Worm (Caenorhabditis elegans) whole organism, L4 larva: ENCODE results near the gene C33G3.5.

Source experiments
- F26F4.8 ChIP-seq: fragments of 200-800 bp; sonication (Bioruptor generic); conservative IDR thresholded peaks from 2 replicates; pipeline ENCODE4 v1.3.6; 2022; ENCODE audit warnings: missing genetic modification characterization, missing compliant biosample characterization
- F37D6.2 ChIP-seq: sonication (generic microtip); optimal IDR thresholded peaks from 2 replicates; lab custom pipeline; 2016; ENCODE audit warnings: mild to moderate bottlenecking, missing genetic modification characterization, missing compliant biosample characterization
- F49E8.2 ChIP-seq: sonication (generic microtip); optimal IDR thresholded peaks from 2 replicates; lab custom pipeline; 2016; ENCODE audit warnings: missing compliant biosample characterization, mild to moderate bottlenecking, missing genetic modification characterization, borderline replicate concordance
- T26A8.4 ChIP-seq: fragments of 200-800 bp; sonication (Bioruptor generic); IDR thresholded peaks from 2 replicates; pipeline ENCODE4 v1.3.6; 2022; ENCODE audit warnings: missing genetic modification characterization, missing compliant biosample characterization
- Y48G9A.11 ChIP-seq: fragments of 200-800 bp; sonication (Bioruptor generic); IDR thresholded peaks from 2 replicates; pipeline ENCODE4 v1.3.6; 2022; ENCODE audit warnings: missing genetic modification reagents, missing genetic modification characterization, missing compliant biosample characterization
- aha-1 ChIP-seq: fragments of 150-350 bp; peaks from one replicate; lab custom pipeline; 2014; ENCODE audit warnings: missing biosample characterization, missing genetic modification characterization
- attf-4 ChIP-seq: sonication (generic microtip); optimal IDR thresholded peaks from 3 replicates; lab custom pipeline; 2017; ENCODE audit warnings: missing biosample characterization, missing genetic modification characterization
- ceh-28 ChIP-seq: fragments of 150-350 bp; optimal IDR thresholded peaks from 2 replicates; lab custom pipeline; 2014; ENCODE audit warnings: missing biosample characterization, missing genetic modification reagents, missing genetic modification characterization
- ceh-32 ChIP-seq: sonication (generic microtip); optimal IDR thresholded peaks from 2 replicates; lab custom pipeline; 2016; ENCODE audit warnings: mild to moderate bottlenecking, missing genetic modification characterization, missing compliant biosample characterization; ENCODE audit not compliant: poor library complexity
- ceh-44 ChIP-seq: fragments of 200-800 bp; sonication (Bioruptor generic); IDR thresholded peaks from 2 replicates; pipeline ENCODE4 v1.3.6; 2022; ENCODE audit warnings: missing genetic modification reagents, missing genetic modification characterization, missing compliant biosample characterization
- ceh-62 ChIP-seq: sonication (generic microtip); optimal IDR thresholded peaks from 2 replicates; lab custom pipeline; 2017; ENCODE audit warnings: missing biosample characterization, missing genetic modification characterization
- ceh-82 ChIP-seq: sonication (generic microtip); optimal IDR thresholded peaks from 2 replicates; lab custom pipeline; 2017; ENCODE audit warnings: missing biosample characterization, missing genetic modification characterization
- ces-1 ChIP-seq: fragments of 150-350 bp; sonication (generic microtip); optimal IDR thresholded peaks from 4 replicates; lab custom pipeline; 2014; ENCODE audit warnings: missing biosample characterization, missing genetic modification reagents, missing genetic modification characterization
- daf-12 ChIP-seq: fragments of 150-350 bp; optimal IDR thresholded peaks from 2 replicates; lab custom pipeline; 2014; ENCODE audit warnings: missing biosample characterization, missing genetic modification reagents, missing genetic modification characterization
- dmd-8 ChIP-seq: fragments of 200-800 bp; sonication (Bioruptor generic); IDR thresholded peaks from 2 replicates; pipeline ENCODE4 v1.3.6; 2022; ENCODE audit warnings: missing genetic modification characterization, missing compliant biosample characterization
- dmd-9 ChIP-seq: fragments of 200-800 bp; sonication (Bioruptor generic); IDR thresholded peaks from 2 replicates; pipeline ENCODE4 v1.3.6; 2022; ENCODE audit warnings: missing genetic modification reagents, missing genetic modification characterization, missing compliant biosample characterization
- dpl-1 ChIP-seq: fragments of 150-350 bp; optimal IDR thresholded peaks from 2 replicates; lab custom pipeline; 2014; ENCODE audit warnings: missing biosample characterization, missing genetic modification reagents, missing genetic modification characterization
- egl-27 ChIP-seq: sonication (generic microtip); optimal IDR thresholded peaks from 3 replicates; lab custom pipeline; 2017; ENCODE audit warnings: missing biosample characterization, missing genetic modification reagents, missing genetic modification characterization
- fos-1 ChIP-seq: fragments of 150-350 bp; optimal IDR thresholded peaks from 2 replicates; lab custom pipeline; 2014; ENCODE audit warnings: missing biosample characterization, missing genetic modification characterization
- gei-8 ChIP-seq: fragments of 200-800 bp; sonication (Bioruptor generic); optimal IDR thresholded peaks from 2 replicates; lab custom pipeline; 2018; ENCODE audit warnings: mild to moderate bottlenecking, missing genetic modification characterization, missing compliant biosample characterization
- hlh-30 ChIP-seq: sonication (generic microtip); optimal IDR thresholded peaks from 2 replicates; lab custom pipeline; 2017; ENCODE audit warnings: antibody characterized with exemption, mild to moderate bottlenecking, missing genetic modification characterization, missing compliant biosample characterization; ENCODE audit not compliant: insufficient read depth
- hmg-1.1 ChIP-seq: fragments of 200-800 bp; sonication (Bioruptor generic); IDR thresholded peaks from 2 replicates; pipeline ENCODE4 v1.3.6; 2022; ENCODE audit warnings: missing genetic modification reagents, missing genetic modification characterization, missing compliant biosample characterization
- lin-1 ChIP-seq: fragments of 200-800 bp; sonication (Bioruptor generic); IDR thresholded peaks from 2 replicates; pipeline ENCODE4 v1.3.6; 2022; ENCODE audit warnings: missing genetic modification reagents, missing genetic modification characterization, missing compliant biosample characterization
- lin-13 ChIP-seq: fragments of 150-350 bp; optimal IDR thresholded peaks from 2 replicates; lab custom pipeline; 2014; ENCODE audit warnings: missing biosample characterization, missing genetic modification reagents, missing genetic modification characterization
- lin-38 ChIP-seq: fragments of 200-800 bp; sonication (Bioruptor generic); IDR thresholded peaks from 2 replicates; pipeline ENCODE4 v1.3.6; 2022; ENCODE audit warnings: missing genetic modification reagents, missing genetic modification characterization, missing compliant biosample characterization
- lin-39 ChIP-seq: fragments of 150-350 bp; optimal IDR thresholded peaks from 2 replicates; lab custom pipeline; 2014; ENCODE audit warnings: missing biosample characterization, missing genetic modification reagents, missing genetic modification characterization
- lir-3 ChIP-seq: sonication (generic microtip); optimal IDR thresholded peaks from 2 replicates; lab custom pipeline; 2016; ENCODE audit warnings: mild to moderate bottlenecking, missing genetic modification characterization, missing compliant biosample characterization
- lsy-2 ChIP-seq, 2 experiments: fragments of 150-350 bp in 1 of 2; sonication (generic microtip) in 1 of 2; optimal IDR thresholded peaks; 2 replicates each; lab custom pipeline; 2014 to 2017; ENCODE audit warnings: missing biosample characterization in 2 of 2, missing genetic modification characterization in 2 of 2
- madf-9 ChIP-seq: fragments of 200-800 bp; sonication (Bioruptor generic); conservative IDR thresholded peaks from 2 replicates; pipeline ENCODE4 v1.3.6; 2022; ENCODE audit warnings: missing genetic modification reagents, missing genetic modification characterization, missing compliant biosample characterization
- mdt-29 ChIP-seq: fragments of 200-800 bp; sonication (Bioruptor generic); IDR thresholded peaks from 2 replicates; pipeline ENCODE4 v1.3.6; 2022; ENCODE audit warnings: missing genetic modification reagents, missing genetic modification characterization, missing compliant biosample characterization
- nhr-10 ChIP-seq: fragments of 150-350 bp; optimal IDR thresholded peaks from 2 replicates; lab custom pipeline; 2014; ENCODE audit warnings: missing biosample characterization, missing genetic modification characterization
- nhr-102 ChIP-seq: sonication (generic microtip); optimal IDR thresholded peaks from 2 replicates; lab custom pipeline; 2016; ENCODE audit warnings: mild to moderate bottlenecking, missing genetic modification characterization, moderate library complexity, missing compliant biosample characterization
- nhr-41 ChIP-seq: fragments of 200-800 bp; sonication (Bioruptor generic); IDR thresholded peaks from 2 replicates; pipeline ENCODE4 v1.3.6; 2022; ENCODE audit warnings: missing genetic modification reagents, missing genetic modification characterization, missing compliant biosample characterization
- nhr-48 ChIP-seq: sonication (generic microtip); optimal IDR thresholded peaks from 2 replicates; lab custom pipeline; 2016; ENCODE audit warnings: mild to moderate bottlenecking, missing genetic modification characterization, missing compliant biosample characterization
- nhr-6 ChIP-seq: fragments of 150-350 bp; optimal IDR thresholded peaks from 2 replicates; lab custom pipeline; 2014; ENCODE audit warnings: missing biosample characterization, missing genetic modification characterization
- nhr-76 ChIP-seq: fragments of 150-350 bp; optimal IDR thresholded peaks from 2 replicates; lab custom pipeline; 2014; ENCODE audit warnings: missing biosample characterization, missing genetic modification characterization
- php-3 ChIP-seq: fragments of 200-800 bp; sonication (Bioruptor generic); IDR thresholded peaks from 2 replicates; pipeline ENCODE4 v1.3.6; 2022; ENCODE audit warnings: missing genetic modification reagents, missing genetic modification characterization, missing compliant biosample characterization
- pqm-1 ChIP-seq: sonication (generic microtip); optimal IDR thresholded peaks from 2 replicates; lab custom pipeline; 2017; ENCODE audit warnings: missing biosample characterization, missing genetic modification characterization
- set-16 ChIP-seq: fragments of 200-800 bp; sonication (Bioruptor generic); IDR thresholded peaks from 2 replicates; pipeline ENCODE4 v1.3.6; 2022; ENCODE audit warnings: missing genetic modification reagents, missing genetic modification characterization, missing compliant biosample characterization
- snpc-1.2 ChIP-seq: fragments of 200-800 bp; sonication (Bioruptor generic); IDR thresholded peaks from 2 replicates; pipeline ENCODE4 v1.3.6; 2022; ENCODE audit warnings: missing genetic modification reagents, missing genetic modification characterization, missing compliant biosample characterization
- spr-1 ChIP-seq: sonication (generic microtip); optimal IDR thresholded peaks from 2 replicates; lab custom pipeline; 2016; ENCODE audit warnings: mild to moderate bottlenecking, missing genetic modification characterization, missing compliant biosample characterization
- unc-130 ChIP-seq: sonication (generic microtip); optimal IDR thresholded peaks from 2 replicates; lab custom pipeline; 2016; ENCODE audit warnings: missing genetic modification reagents, missing genetic modification characterization, missing compliant biosample characterization
- unc-62 ChIP-seq, 3 experiments: fragments of 150-350 bp in 1 of 3; sonication (generic microtip); optimal IDR thresholded peaks in 2 of 3; peaks in 1 of 3; 1 replicate in 1 of 3; 2 replicates in 2 of 3; lab custom pipeline; 2014 to 2017; ENCODE audit warnings: missing biosample characterization in 3 of 3, missing genetic modification characterization in 3 of 3, missing genetic modification reagents in 3 of 3, missing genotype in 1 of 3
- zfp-2 ChIP-seq: sonication (generic microtip); optimal IDR thresholded peaks from 2 replicates; lab custom pipeline; 2016; ENCODE audit warnings: mild to moderate bottlenecking, missing genetic modification characterization, missing compliant biosample characterization
- ztf-11 ChIP-seq: fragments of 150-350 bp; optimal IDR thresholded peaks from 2 replicates; lab custom pipeline; 2014; ENCODE audit warnings: missing biosample characterization, missing genetic modification characterization
- ztf-7 ChIP-seq: fragments of 150-350 bp; optimal IDR thresholded peaks from 2 replicates; lab custom pipeline; 2014; ENCODE audit warnings: missing biosample characterization, missing genetic modification characterization

The C33G3.5 gene

ce11 chrX:14098618-14099118, 20.2 kb upstream of the C33G3.5 start, which contains the start of gene F16B12.4:
Gene F16B12.4, minus strand, starts transcription at chrX:14098668.
- TF ChIP-seq lin-39 (tag; lab: Kevin White, UChicago) = no peak
- TF ChIP-seq ceh-82 = no peak
- TF ChIP-seq ceh-62 = no peak
- no peak for TF ChIP-seq T26A8.4 (GFP tag; lab: Robert Waterston, UW)
- TF ChIP-seq ztf-11 (tag; lab: Kevin White, UChicago) = no peak
- TF ChIP-seq pqm-1 (tag; lab: Kevin White, UChicago) = no peak
- TF ChIP-seq snpc-1.2 (GFP tag; lab: Robert Waterston, UW) = no peak
- TF ChIP-seq nhr-10 (tag; lab: Kevin White, UChicago) = no peak
- TF ChIP-seq hlh-30 (tag; lab: Kevin White, UChicago) = peak; percentile 66
- no peak for TF ChIP-seq F37D6.2 (tag; lab: Kevin White, UChicago)
- no peak for TF ChIP-seq daf-12 (tag; lab: Kevin White, UChicago)
- TF ChIP-seq lsy-2 (tag; optimal IDR thresholded peaks at IDR 0.05; lab: Kevin White, UChicago) = no peak
- TF ChIP-seq gei-8 (GFP tag; lab: Kevin White, UChicago) = no peak
- no peak for TF ChIP-seq php-3
- no peak for TF ChIP-seq nhr-48 (tag; lab: Kevin White, UChicago)
- TF ChIP-seq lir-3 (tag; lab: Kevin White, UChicago) = no peak
- peak; percentile 52; the same call in 1 of the 2 replicates for TF ChIP-seq dmd-8 (GFP tag; lab: Robert Waterston, UW)
- no peak for TF ChIP-seq fos-1 (tag; lab: Kevin White, UChicago)
- TF ChIP-seq hmg-1.1 (GFP tag; lab: Robert Waterston, UW) = peak; percentile 53
- TF ChIP-seq zfp-2 (tag; lab: Kevin White, UChicago) = no peak
- no peak for TF ChIP-seq ztf-7 (tag; lab: Kevin White, UChicago)
- TF ChIP-seq attf-4 (tag; lab: Kevin White, UChicago) = no peak
- no peak for TF ChIP-seq lin-38 (GFP tag; lab: Robert Waterston, UW)
- TF ChIP-seq F26F4.8 (GFP tag; lab: Robert Waterston, UW) = no peak
- TF ChIP-seq set-16 (GFP tag; lab: Robert Waterston, UW) = no peak
- peak; percentile 96 for TF ChIP-seq aha-1 (tag; lab: Kevin White, UChicago)
- no peak for TF ChIP-seq mdt-29 (GFP tag; lab: Robert Waterston, UW)
- TF ChIP-seq dmd-9 (GFP tag; lab: Robert Waterston, UW) = no peak

DNA sequence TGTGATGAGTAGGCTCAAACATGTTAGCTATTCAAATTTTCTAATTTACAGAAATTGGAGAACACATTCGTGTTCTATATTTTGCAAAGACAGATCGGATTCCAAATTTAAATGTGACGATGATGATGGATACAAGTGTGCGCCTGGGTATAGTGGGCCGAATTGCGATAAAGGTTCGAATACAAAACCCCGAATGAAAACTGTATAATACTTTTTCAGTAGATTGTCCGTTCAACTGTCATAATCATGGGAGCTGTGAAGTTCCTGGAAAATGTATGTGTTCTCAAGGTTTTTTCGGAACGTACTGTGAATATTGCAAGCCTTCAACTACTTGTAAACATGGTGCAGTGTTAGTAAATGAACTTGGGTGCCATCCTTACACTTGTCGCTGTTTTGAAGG, 12.5 kb upstream of the C33G3.5 start:
- TF ChIP-seq unc-62 (GFP tag; optimal IDR thresholded peaks at IDR 0.05 in 1 of 2; lab: Kevin White, UChicago) (peak in 1 of 2 experiments; percentile 84), unc-62 (tag; optimal IDR thresholded peaks at IDR 0.05; lab: Kevin White, UChicago) (no peak), nhr-41 (GFP tag; lab: Robert Waterston, UW) (no peak), ceh-82 (no peak), nhr-6 (tag; lab: Kevin White, UChicago) (no peak)

ce11 chrX:14090089-14090488, 11.6 kb upstream of the C33G3.5 start, which contains the start of gene dsl-4:
Gene dsl-4, plus strand, starts transcription at chrX:14090389.
- no peak for TF ChIP-seq dpl-1
- TF ChIP-seq unc-130 = no peak
- TF ChIP-seq Y48G9A.11 (GFP tag; lab: Robert Waterston, UW) = no peak
- TF ChIP-seq lin-1 (GFP tag; lab: Robert Waterston, UW) = no peak
- no peak for TF ChIP-seq F49E8.2 (tag; lab: Kevin White, UChicago)
- TF ChIP-seq egl-27 (tag; lab: Kevin White, UChicago) = no peak
- TF ChIP-seq ceh-44 = no peak
- TF ChIP-seq nhr-102 (tag; lab: Kevin White, UChicago) = no peak
- TF ChIP-seq spr-1 = no peak
- no peak for TF ChIP-seq ceh-28 (tag; lab: Kevin White, UChicago)
- TF ChIP-seq madf-9 (GFP tag; lab: Robert Waterston, UW) = no peak
- TF ChIP-seq lin-13 = no peak
- TF ChIP-seq ces-1 (GFP tag; lab: Kevin White, UChicago) = no peak
- no peak for TF ChIP-seq ceh-32 (tag; lab: Kevin White, UChicago)
- TF ChIP-seq nhr-76 (tag; lab: Kevin White, UChicago) = no peak
